Fruit fly (Drosophila melanogaster) whole organism, embryonic: ENCODE results near the gene SkpA.

Source experiments
- Ada2b ChIP-seq: fragments of 200-800 bp; sonication (Bioruptor generic); IDR thresholded peaks from 2 replicates; pipeline ENCODE4 v1.3.6; 2022; ENCODE audit warnings: missing biosample characterization, missing genetic modification characterization
- Asciz ChIP-seq: fragments of 200-800 bp; sonication (Bioruptor generic); optimal IDR thresholded peaks from 2 replicates; lab custom pipeline; 2017; ENCODE audit warnings: missing biosample characterization, mild to moderate bottlenecking, missing genetic modification characterization, missing genetic modification reagents
- Atf-2 ChIP-seq: fragments of 200-800 bp; sonication (Bioruptor generic); optimal IDR thresholded peaks from 2 replicates; lab custom pipeline; 2016; ENCODE audit warnings: missing biosample characterization, missing genetic modification characterization
- CG10654 ChIP-seq: fragments of 200-800 bp; sonication (Bioruptor generic); optimal IDR thresholded peaks from 2 replicates; lab custom pipeline; 2016; ENCODE audit warnings: missing biosample characterization, missing genetic modification characterization
- CG12104 ChIP-seq: fragments of 200-800 bp; sonication (Bioruptor generic); optimal IDR thresholded peaks from 3 replicates; lab custom pipeline; 2016; ENCODE audit warnings: missing biosample characterization, missing genetic modification characterization
- CG12236 ChIP-seq: fragments of 200-800 bp; sonication (Bioruptor generic); optimal IDR thresholded peaks from 2 replicates; lab custom pipeline; 2016; ENCODE audit warnings: missing biosample characterization, missing genetic modification characterization
- CG12942 ChIP-seq: fragments of 200-800 bp; sonication (Bioruptor generic); optimal IDR thresholded peaks from 3 replicates; lab custom pipeline; 2016; ENCODE audit warnings: missing biosample characterization, missing genetic modification characterization
- CG1603 ChIP-seq: fragments of 200-800 bp; sonication (Bioruptor generic); optimal IDR thresholded peaks from 2 replicates; lab custom pipeline; 2019; ENCODE audit warnings: missing biosample characterization, mild to moderate bottlenecking, missing genetic modification characterization, moderate library complexity
- CG17912 ChIP-seq: fragments of 200-800 bp; sonication (Bioruptor generic); optimal IDR thresholded peaks from 2 replicates; lab custom pipeline; 2018; ENCODE audit warnings: missing biosample characterization, mild to moderate bottlenecking, missing genetic modification characterization
- CG1832 ChIP-seq: fragments of 200-800 bp; sonication (Bioruptor generic); optimal IDR thresholded peaks from 2 replicates; lab custom pipeline; 2017; ENCODE audit warnings: missing biosample characterization, mild to moderate bottlenecking, missing genetic modification characterization, inconsistent platforms
- CG2120 ChIP-seq: fragments of 200-800 bp; sonication (Bioruptor generic); optimal IDR thresholded peaks from 3 replicates; lab custom pipeline; 2016; ENCODE audit warnings: missing biosample characterization, missing genetic modification characterization
- CG2129 ChIP-seq: fragments of 200-800 bp; sonication (Bioruptor generic); IDR thresholded peaks from 2 replicates; pipeline ENCODE4 v1.3.6; 2022; ENCODE audit warnings: missing biosample characterization, missing genetic modification characterization; ENCODE audit not compliant: partially characterized antibody
- CG2875 ChIP-seq: fragments of 200-800 bp; sonication (Bioruptor generic); optimal IDR thresholded peaks from 2 replicates; lab custom pipeline; 2017; ENCODE audit warnings: missing biosample characterization, mild to moderate bottlenecking, missing genetic modification characterization, missing genetic modification reagents
- CG30431 ChIP-seq: fragments of 200-800 bp; sonication (Bioruptor generic); optimal IDR thresholded peaks from 2 replicates; lab custom pipeline; 2017; ENCODE audit warnings: missing biosample characterization, missing genetic modification characterization
- CG3065 ChIP-seq: fragments of 200-800 bp; sonication (Bioruptor generic); optimal IDR thresholded peaks from 2 replicates; lab custom pipeline; 2016; ENCODE audit warnings: missing biosample characterization, missing genetic modification characterization
- CG42726 ChIP-seq: fragments of 200-800 bp; sonication (Bioruptor generic); IDR thresholded peaks from 2 replicates; pipeline ENCODE4 v1.3.6; 2022; ENCODE audit warnings: missing biosample characterization, missing genetic modification characterization; ENCODE audit not compliant: partially characterized antibody
- CG4617 ChIP-seq: fragments of 200-800 bp; sonication (Bioruptor generic); optimal IDR thresholded peaks from 3 replicates; lab custom pipeline; 2016; ENCODE audit warnings: missing biosample characterization, missing genetic modification characterization, borderline replicate concordance
- CG4730 ChIP-seq: fragments of 200-800 bp; sonication (Bioruptor generic); IDR thresholded peaks from 2 replicates; pipeline ENCODE4 v1.3.6; 2022; ENCODE audit warnings: missing biosample characterization, missing genetic modification characterization
- CG6254 ChIP-seq: fragments of 200-800 bp; sonication (Bioruptor generic); optimal IDR thresholded peaks from 3 replicates; lab custom pipeline; 2017; ENCODE audit warnings: mild to moderate bottlenecking, missing biosample characterization, missing genetic modification reagents, missing genetic modification characterization
- CG7745 ChIP-seq: fragments of 200-800 bp; sonication (Bioruptor generic); optimal IDR thresholded peaks from 2 replicates; lab custom pipeline; 2018; ENCODE audit warnings: missing biosample characterization, mild to moderate bottlenecking, missing genetic modification characterization, moderate library complexity
- Deaf1 ChIP-seq: fragments of 200-800 bp; optimal IDR thresholded peaks from 3 replicates; lab custom pipeline; 2019; ENCODE audit warnings: missing biosample characterization, mild to moderate bottlenecking, missing genetic modification characterization, moderate library complexity
- E2f2 ChIP-seq: fragments of 200-800 bp; sonication (Bioruptor generic); IDR thresholded peaks from 2 replicates; pipeline ENCODE4 v1.3.6; 2022; ENCODE audit warnings: missing biosample characterization, missing genetic modification characterization
- HLH4C ChIP-seq: fragments of 200-800 bp; sonication (Bioruptor generic); IDR thresholded peaks from 3 replicates; pipeline ENCODE4 v1.3.6; 2022; ENCODE audit warnings: missing biosample characterization, missing genetic modification characterization; ENCODE audit not compliant: partially characterized antibody
- Mad ChIP-seq: fragments of 200-800 bp; sonication (Bioruptor generic); optimal IDR thresholded peaks from 2 replicates; lab custom pipeline; 2016; ENCODE audit warnings: missing biosample characterization, missing genetic modification characterization
- Med ChIP-seq: fragments of 200-800 bp; sonication (Bioruptor generic); peaks from one replicate; lab custom pipeline; 2016; ENCODE audit warnings: missing biosample characterization, missing genetic modification characterization, mild to moderate bottlenecking, inconsistent platforms, moderate library complexity
- Oaz ChIP-seq: fragments of 200-800 bp; sonication (Bioruptor generic); IDR thresholded peaks from 2 replicates; pipeline ENCODE4 v1.3.6; 2022; ENCODE audit warnings: missing biosample characterization, missing genetic modification characterization
- Rfx ChIP-seq: fragments of 200-800 bp; sonication (Bioruptor generic); IDR thresholded peaks from 2 replicates; pipeline ENCODE4 v1.3.6; 2022; ENCODE audit warnings: missing biosample characterization, missing genetic modification characterization
- Sox100B ChIP-seq: fragments of 200-800 bp; sonication (Bioruptor generic); optimal IDR thresholded peaks from 3 replicates; lab custom pipeline; 2018; ENCODE audit warnings: missing biosample characterization, mild to moderate bottlenecking, missing genetic modification characterization
- Sry-β ChIP-seq: fragments of 200-800 bp; sonication (Bioruptor generic); optimal IDR thresholded peaks from 2 replicates; lab custom pipeline; 2018; ENCODE audit warnings: missing biosample characterization, mild to moderate bottlenecking, missing genetic modification characterization, moderate library complexity
- al ChIP-seq: fragments of 200-800 bp; sonication (Bioruptor generic); IDR thresholded peaks from 2 replicates; pipeline ENCODE4 v1.3.6; 2022; ENCODE audit warnings: missing biosample characterization, missing genetic modification characterization
- ase ChIP-seq: fragments of 200-800 bp; sonication (Bioruptor generic); IDR thresholded peaks from 3 replicates; pipeline ENCODE4 v1.3.6; 2022; ENCODE audit warnings: missing biosample characterization, missing genetic modification characterization
- bbx ChIP-seq: fragments of 200-800 bp; sonication (Bioruptor generic); IDR thresholded peaks from 2 replicates; pipeline ENCODE4 v1.3.6; 2022; ENCODE audit warnings: missing biosample characterization, missing genetic modification characterization; ENCODE audit not compliant: partially characterized antibody
- bigmax ChIP-seq: fragments of 200-800 bp; sonication (Bioruptor generic); optimal IDR thresholded peaks from 2 replicates; lab custom pipeline; 2018; ENCODE audit warnings: missing biosample characterization, mild to moderate bottlenecking, missing genetic modification characterization
- ci ChIP-seq: fragments of 200-800 bp; sonication (Bioruptor generic); IDR thresholded peaks from 3 replicates; pipeline ENCODE4 v1.3.6; 2022; ENCODE audit warnings: missing biosample characterization, missing genetic modification characterization
- da ChIP-seq: fragments of 200-800 bp; sonication (Bioruptor generic); optimal IDR thresholded peaks from 2 replicates; lab custom pipeline; 2016; ENCODE audit warnings: missing biosample characterization, missing genetic modification characterization
- dan ChIP-seq: fragments of 200-800 bp; sonication (Bioruptor generic); IDR thresholded peaks from 2 replicates; pipeline ENCODE4 v1.3.6; 2022; ENCODE audit warnings: missing biosample characterization, missing genetic modification characterization
- dmrt99B ChIP-seq: fragments of 200-800 bp; sonication (Bioruptor generic); optimal IDR thresholded peaks from 2 replicates; lab custom pipeline; 2018; ENCODE audit warnings: missing biosample characterization, mild to moderate bottlenecking, missing genetic modification characterization, moderate library complexity
- fd3F ChIP-seq: fragments of 200-800 bp; sonication (Bioruptor generic); optimal IDR thresholded peaks from 2 replicates; lab custom pipeline; 2018; ENCODE audit warnings: missing biosample characterization, mild to moderate bottlenecking, missing genetic modification characterization, moderate library complexity
- gfzf ChIP-seq: fragments of 200-800 bp; sonication (Bioruptor generic); optimal IDR thresholded peaks from 2 replicates; lab custom pipeline; 2016; ENCODE audit warnings: missing biosample characterization, mild to moderate bottlenecking, missing genetic modification characterization, moderate library complexity
- grau ChIP-seq: fragments of 200-800 bp; optimal IDR thresholded peaks from 3 replicates; lab custom pipeline; 2019; ENCODE audit warnings: missing biosample characterization, mild to moderate bottlenecking, missing genetic modification characterization, moderate library complexity
- gt ChIP-seq: fragments of 200-800 bp; sonication (Bioruptor generic); IDR thresholded peaks from 2 replicates; pipeline ENCODE4 v1.3.6; 2022; ENCODE audit warnings: missing biosample characterization, missing genetic modification characterization
- nerfin-2 ChIP-seq: fragments of 200-800 bp; sonication (Bioruptor generic); IDR thresholded peaks from 2 replicates; pipeline ENCODE4 v1.3.6; 2022; ENCODE audit warnings: missing biosample characterization, missing genetic modification characterization; ENCODE audit not compliant: partially characterized antibody
- nmo ChIP-seq: fragments of 200-800 bp; sonication (Bioruptor generic); optimal IDR thresholded peaks from 2 replicates; lab custom pipeline; 2018; ENCODE audit warnings: missing biosample characterization, mild to moderate bottlenecking, missing genetic modification characterization, moderate library complexity
- psq ChIP-seq: fragments of 200-800 bp; sonication (Bioruptor generic); optimal IDR thresholded peaks from 2 replicates; lab custom pipeline; 2017; ENCODE audit warnings: missing biosample characterization, missing genetic modification characterization
- repo ChIP-seq: fragments of 200-800 bp; sonication (Bioruptor generic); optimal IDR thresholded peaks from 2 replicates; lab custom pipeline; 2016; ENCODE audit warnings: missing biosample characterization, missing genetic modification characterization
- sim ChIP-seq: fragments of 200-800 bp; sonication (Bioruptor generic); IDR thresholded peaks from 2 replicates; pipeline ENCODE4 v1.3.6; 2022; ENCODE audit warnings: missing biosample characterization, missing genetic modification characterization
- stwl ChIP-seq: fragments of 200-800 bp; sonication (Bioruptor generic); optimal IDR thresholded peaks from 3 replicates; lab custom pipeline; 2018; ENCODE audit warnings: missing biosample characterization, mild to moderate bottlenecking, missing genetic modification characterization, moderate library complexity
- tna ChIP-seq: fragments of 200-800 bp; sonication (Bioruptor generic); IDR thresholded peaks from 2 replicates; pipeline ENCODE4 v1.3.6; 2022; ENCODE audit warnings: missing biosample characterization, missing genetic modification characterization; ENCODE audit not compliant: partially characterized antibody
- vvl ChIP-seq: fragments of 200-800 bp; sonication (Bioruptor generic); IDR thresholded peaks from 2 replicates; pipeline ENCODE4 v1.3.6; 2022; ENCODE audit warnings: missing biosample characterization, missing genetic modification characterization
- wor ChIP-seq: fragments of 200-800 bp; sonication (Bioruptor generic); IDR thresholded peaks from 2 replicates; pipeline ENCODE4 v1.3.6; 2022; ENCODE audit warnings: missing biosample characterization, missing genetic modification characterization

SkpA gene

dm6 chrX:654949-655348 is 965 bp upstream of the SkpA start (continued):
- TF ChIP-seq Rfx (GFP tag; lab: Robert Waterston, UW) = peak; percentile 98
- TF ChIP-seq bbx (GFP tag; lab: Robert Waterston, UW) = no peak; the same call in 1 of the 2 replicates
- TF ChIP-seq CG17912 (GFP tag; lab: Kevin White, UChicago) = peak; percentile 91
- peak; percentile 41; the same call in 1 of the 3 replicates for TF ChIP-seq HLH4C (GFP tag; lab: Robert Waterston, UW)
- TF ChIP-seq CG42726 (GFP tag; lab: Robert Waterston, UW) = no peak
- peak; percentile 95 for TF ChIP-seq ase (GFP tag; lab: Robert Waterston, UW)
- TF ChIP-seq CG30431 (GFP tag; lab: Kevin White, UChicago) = peak; percentile 92
- TF ChIP-seq CG12104 (GFP tag; lab: Kevin White, UChicago) = peak; percentile 93
- TF ChIP-seq Asciz = peak; percentile 94
- TF ChIP-seq stwl = peak; percentile 30
- peak; percentile 94 for TF ChIP-seq Oaz (GFP tag; lab: Robert Waterston, UW)
- peak; percentile 96 for TF ChIP-seq dmrt99B
- TF ChIP-seq CG12236 (GFP tag; lab: Kevin White, UChicago) = peak; percentile 85
- peak; percentile 66 for TF ChIP-seq Deaf1
- TF ChIP-seq nmo = peak; percentile 94
- peak; percentile 92 for TF ChIP-seq CG12942 (GFP tag; lab: Kevin White, UChicago)
- TF ChIP-seq gfzf (GFP tag; lab: Kevin White, UChicago) = peak; percentile 13
- TF ChIP-seq tna (GFP tag; lab: Robert Waterston, UW) = 0 out of 2 replicates have a peak, but pooled peaks have one; percentile 17
- TF ChIP-seq CG6254 = peak; percentile 94
- TF ChIP-seq CG2120 (GFP tag; lab: Kevin White, UChicago) = peak; percentile 93
- TF ChIP-seq da (GFP tag; lab: Kevin White, UChicago) = peak; percentile 87
- peak; percentile 93 for TF ChIP-seq grau
- peak; percentile 93 for TF ChIP-seq sim (GFP tag; lab: Robert Waterston, UW)
- TF ChIP-seq Atf-2 (GFP tag; lab: Kevin White, UChicago) = peak; percentile 93
- peak; percentile 57 for TF ChIP-seq bigmax (GFP tag; lab: Kevin White, UChicago)
- peak; percentile 98 for TF ChIP-seq vvl
- TF ChIP-seq al = peak; percentile 92
- no peak for TF ChIP-seq Sox100B (GFP tag; lab: Kevin White, UChicago)
- TF ChIP-seq ci (GFP tag; lab: Robert Waterston, UW) = peak; percentile 99
- peak; percentile 91 for TF ChIP-seq CG4730
- peak; percentile 96 for TF ChIP-seq Ada2b (GFP tag; lab: Robert Waterston, UW)
- peak; percentile 92 for TF ChIP-seq CG4617
- peak; percentile 59 for TF ChIP-seq psq (GFP tag; lab: Kevin White, UChicago)
- no peak for TF ChIP-seq CG7745
- peak; percentile 92 for TF ChIP-seq wor (GFP tag; lab: Robert Waterston, UW)
- peak; percentile 95 for TF ChIP-seq repo
- no peak for TF ChIP-seq nerfin-2
- TF ChIP-seq Sry-β (GFP tag; lab: Kevin White, UChicago) = no peak
- peak; percentile 87 for TF ChIP-seq CG3065 (GFP tag; lab: Kevin White, UChicago)
- TF ChIP-seq E2f2 (GFP tag; lab: Robert Waterston, UW) = peak; percentile 82
- TF ChIP-seq dan = peak; percentile 46
- peak; percentile 96 for TF ChIP-seq CG2875 (GFP tag; lab: Kevin White, UChicago)
- TF ChIP-seq CG1832 (GFP tag; lab: Kevin White, UChicago) = no peak
- TF ChIP-seq Mad (GFP tag; lab: Kevin White, UChicago) = peak; percentile 91
- TF ChIP-seq CG10654 (GFP tag; lab: Kevin White, UChicago) = peak; percentile 92
- peak; percentile 91 for TF ChIP-seq fd3F (GFP tag; lab: Kevin White, UChicago)
- TF ChIP-seq Med (GFP tag; lab: Kevin White, UChicago) = peak; percentile 99
- TF ChIP-seq gt (GFP tag; lab: Robert Waterston, UW) = peak; percentile 86
- TF ChIP-seq CG2129 (GFP tag; lab: Robert Waterston, UW) = no peak
- peak; percentile 97 for TF ChIP-seq CG1603 (tag; lab: Kevin White, UChicago)
